Fruit fly (Drosophila melanogaster) whole organism, prepupa: Measurements from ENCODE around the gene CG12011.

Experiments
- Blimp-1 ChIP-seq: fragments of 200-800 bp; sonication (Bioruptor generic); optimal IDR thresholded peaks from 3 replicates; lab custom pipeline; 2017; ENCODE audit warnings: missing biosample characterization, missing genetic modification characterization, mild to moderate bottlenecking, moderate library complexity, missing genetic modification reagents
- CG10631 ChIP-seq: fragments of 200-800 bp; sonication (Bioruptor generic); optimal IDR thresholded peaks from 2 replicates; lab custom pipeline; 2016; ENCODE audit warnings: missing biosample characterization, missing genetic modification characterization
- CG11902 ChIP-seq: fragments of 200-800 bp; sonication (Bioruptor generic); optimal IDR thresholded peaks from 3 replicates; lab custom pipeline; 2016; ENCODE audit warnings: missing biosample characterization, missing genetic modification characterization
- CG1621 ChIP-seq: fragments of 200-800 bp; sonication (Bioruptor generic); optimal IDR thresholded peaks from 3 replicates; lab custom pipeline; 2018; ENCODE audit warnings: missing biosample characterization, mild to moderate bottlenecking, missing genetic modification characterization
- CG31627 ChIP-seq: fragments of 200-800 bp; sonication (Bioruptor generic); optimal IDR thresholded peaks from 3 replicates; lab custom pipeline; 2016; ENCODE audit warnings: missing biosample characterization, missing genetic modification characterization
- CG32006 ChIP-seq: fragments of 200-800 bp; sonication (Bioruptor generic); optimal IDR thresholded peaks from 3 replicates; lab custom pipeline; 2017; ENCODE audit warnings: missing biosample characterization, mild to moderate bottlenecking, missing genetic modification characterization
- CG34406 ChIP-seq: fragments of 200-800 bp; sonication (Bioruptor generic); optimal IDR thresholded peaks from 3 replicates; lab custom pipeline; 2016; ENCODE audit warnings: missing biosample characterization, missing genetic modification characterization
- CG3919 ChIP-seq: fragments of 200-800 bp; sonication (Bioruptor generic); optimal IDR thresholded peaks from 3 replicates; lab custom pipeline; 2016; ENCODE audit warnings: missing biosample characterization, missing genetic modification characterization
- CG6163 ChIP-seq: fragments of 200-800 bp; sonication (Bioruptor generic); IDR thresholded peaks from 3 replicates; pipeline ENCODE4 v1.3.6; 2022; ENCODE audit warnings: missing biosample characterization, missing genetic modification characterization
- CG6792 ChIP-seq: fragments of 200-800 bp; sonication (Bioruptor generic); optimal IDR thresholded peaks from 3 replicates; lab custom pipeline; 2016; ENCODE audit warnings: missing biosample characterization, missing genetic modification characterization
- CG6808 ChIP-seq: fragments of 200-800 bp; sonication (Bioruptor generic); optimal IDR thresholded peaks from 3 replicates; lab custom pipeline; 2017; ENCODE audit warnings: missing biosample characterization, missing genetic modification characterization, mild to moderate bottlenecking, moderate library complexity, missing genetic modification reagents
- CG7368 ChIP-seq: fragments of 200-800 bp; sonication (Bioruptor generic); optimal IDR thresholded peaks from 3 replicates; lab custom pipeline; 2016; ENCODE audit warnings: missing biosample characterization, missing genetic modification characterization
- CG8119 ChIP-seq: fragments of 200-800 bp; sonication (Bioruptor generic); IDR thresholded peaks from 3 replicates; pipeline ENCODE4 v1.3.6; 2022; ENCODE audit warnings: missing biosample characterization, missing genetic modification characterization
- CG8632 ChIP-seq: fragments of 200-800 bp; sonication (Bioruptor generic); optimal IDR thresholded peaks from 3 replicates; lab custom pipeline; 2016; ENCODE audit warnings: missing biosample characterization, missing genetic modification characterization
- Eip75B ChIP-seq: fragments of 200-800 bp; sonication (Bioruptor generic); optimal IDR thresholded peaks from 3 replicates; lab custom pipeline; 2016; ENCODE audit warnings: missing biosample characterization, missing genetic modification characterization
- Eip78C ChIP-seq: fragments of 200-800 bp; sonication (Bioruptor generic); peaks from one replicate; lab custom pipeline; 2016; ENCODE audit warnings: missing biosample characterization, missing genetic modification characterization
- Eip93F ChIP-seq: fragments of 200-800 bp; sonication (Bioruptor generic); optimal IDR thresholded peaks from 2 replicates; lab custom pipeline; 2016; ENCODE audit warnings: missing biosample characterization, mild to moderate bottlenecking, missing genetic modification characterization
- Ets21C ChIP-seq: fragments of 200-800 bp; sonication (Bioruptor generic); optimal IDR thresholded peaks from 3 replicates; lab custom pipeline; 2016; ENCODE audit warnings: missing biosample characterization, missing genetic modification characterization
- Hr39 ChIP-seq: fragments of 200-800 bp; sonication (Bioruptor generic); optimal IDR thresholded peaks from 2 replicates; lab custom pipeline; 2016; ENCODE audit warnings: missing biosample characterization, missing genetic modification characterization
- Hr4 ChIP-seq: fragments of 200-800 bp; sonication (Bioruptor generic); optimal IDR thresholded peaks from 3 replicates; lab custom pipeline; 2016; ENCODE audit warnings: missing biosample characterization, missing genetic modification characterization
- Met ChIP-seq: fragments of 200-800 bp; sonication (Bioruptor generic); optimal IDR thresholded peaks from 3 replicates; lab custom pipeline; 2016; ENCODE audit warnings: missing biosample characterization, missing genetic modification characterization
- Sox102F ChIP-seq: fragments of 200-800 bp; sonication (Bioruptor generic); optimal IDR thresholded peaks from 2 replicates; lab custom pipeline; 2016; ENCODE audit warnings: missing biosample characterization, mild to moderate bottlenecking, missing genetic modification characterization
- Sox14 ChIP-seq: fragments of 200-800 bp; sonication (Bioruptor generic); optimal IDR thresholded peaks from 3 replicates; lab custom pipeline; 2016; ENCODE audit warnings: missing biosample characterization, missing genetic modification characterization
- Sox15 ChIP-seq: fragments of 200-800 bp; sonication (Bioruptor generic); optimal IDR thresholded peaks from 3 replicates; lab custom pipeline; 2016; ENCODE audit warnings: missing biosample characterization, missing genetic modification characterization
- cyc ChIP-seq: fragments of 200-800 bp; sonication (Bioruptor generic); optimal IDR thresholded peaks from 3 replicates; lab custom pipeline; 2016; ENCODE audit warnings: missing biosample characterization, missing genetic modification characterization
- dsx ChIP-seq: fragments of 200-800 bp; optimal IDR thresholded peaks from 3 replicates; lab custom pipeline; 2019; ENCODE audit warnings: missing biosample characterization, mild to moderate bottlenecking, missing genetic modification characterization, moderate library complexity; ENCODE audit not compliant: poor library complexity, severe bottlenecking
- eg ChIP-seq: fragments of 200-800 bp; sonication (Bioruptor generic); IDR thresholded peaks from 3 replicates; pipeline ENCODE4 v1.3.6; 2022; ENCODE audit warnings: missing biosample characterization, missing genetic modification characterization
- esn ChIP-seq: fragments of 200-800 bp; sonication (Bioruptor generic); optimal IDR thresholded peaks from 2 replicates; lab custom pipeline; 2016; ENCODE audit warnings: missing biosample characterization, mild to moderate bottlenecking, missing genetic modification characterization, moderate library complexity
- fd85E ChIP-seq: fragments of 200-800 bp; sonication (Bioruptor generic); optimal IDR thresholded peaks from 3 replicates; lab custom pipeline; 2016; ENCODE audit warnings: missing biosample characterization, missing genetic modification characterization
- fkh ChIP-seq: fragments of 200-800 bp; sonication (Bioruptor generic); optimal IDR thresholded peaks from 3 replicates; lab custom pipeline; 2017; ENCODE audit warnings: missing biosample characterization, mild to moderate bottlenecking, missing genetic modification characterization, moderate library complexity
- lz ChIP-seq: fragments of 200-800 bp; sonication (Bioruptor generic); optimal IDR thresholded peaks from 3 replicates; lab custom pipeline; 2016; ENCODE audit warnings: missing biosample characterization, missing genetic modification characterization
- pdm3 ChIP-seq: fragments of 200-800 bp; sonication (Bioruptor generic); optimal IDR thresholded peaks from 3 replicates; lab custom pipeline; 2016; ENCODE audit warnings: missing biosample characterization, missing genetic modification characterization
- salr ChIP-seq, 2 experiments: fragments of 200-800 bp; sonication (Bioruptor generic); optimal IDR thresholded peaks; 3 replicates each; lab custom pipeline; 2016 to 2018; ENCODE audit warnings: missing biosample characterization in 2 of 2, missing genetic modification characterization in 2 of 2, mild to moderate bottlenecking in 1 of 2
- ss ChIP-seq, 2 experiments: fragments of 200-800 bp; sonication (Bioruptor generic); optimal IDR thresholded peaks; 2 replicates in 1 of 2; 3 replicates in 1 of 2; lab custom pipeline; 2017 to 2018; ENCODE audit warnings: mild to moderate bottlenecking in 2 of 2, missing biosample characterization in 2 of 2, missing genetic modification characterization in 2 of 2, moderate library complexity in 1 of 2
- svp ChIP-seq: fragments of 200-800 bp; sonication (Bioruptor generic); peaks from one replicate; lab custom pipeline; 2016; ENCODE audit warnings: missing biosample characterization, missing genetic modification characterization
- topi ChIP-seq: fragments of 200-800 bp; sonication (Bioruptor generic); optimal IDR thresholded peaks from 3 replicates; lab custom pipeline; 2016; ENCODE audit warnings: missing biosample characterization, missing genetic modification characterization
- vri ChIP-seq: fragments of 200-800 bp; sonication (Bioruptor generic); optimal IDR thresholded peaks from 3 replicates; lab custom pipeline; 2016; ENCODE audit warnings: missing biosample characterization, mild to moderate bottlenecking, missing genetic modification characterization

Gene CG12011

DNA sequence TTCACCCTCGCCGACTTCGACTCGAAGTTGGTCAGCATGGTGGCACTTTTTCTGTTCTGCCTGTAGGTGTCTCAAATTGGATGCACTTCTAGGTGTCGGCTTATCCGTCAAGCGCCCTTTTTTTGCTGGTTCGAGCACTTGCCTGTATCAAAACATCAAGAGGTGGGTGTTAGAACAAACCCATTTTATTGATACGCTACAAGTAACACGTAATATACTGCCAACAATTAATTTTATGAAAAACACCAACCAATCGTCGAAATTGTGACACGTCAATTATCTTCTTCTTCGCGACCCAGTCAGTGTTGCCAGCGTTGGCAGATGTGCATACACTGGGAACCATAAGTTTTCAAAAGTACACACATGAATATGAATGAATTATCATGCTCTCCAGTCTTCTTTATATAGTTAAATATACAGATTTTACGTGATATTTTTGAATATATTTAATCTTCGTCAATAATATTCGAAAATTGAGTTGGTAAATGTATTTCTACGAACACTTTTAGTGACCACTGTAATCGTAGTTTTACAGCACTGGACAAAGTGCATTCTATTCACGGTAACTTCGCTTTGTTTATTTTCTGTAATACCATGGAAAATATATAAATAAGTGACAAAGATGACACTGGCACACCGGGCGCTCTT, 49.4 kb upstream of the CG12011 start, which contains the start of the genes alphaCOP and CG13919 (continued):
- peak; percentile 97 for TF ChIP-seq Hr39 (GFP tag; lab: Kevin White, UChicago)
- TF ChIP-seq eg (GFP tag; lab: Robert Waterston, UW), result peak; percentile 98
- TF ChIP-seq CG11902 (GFP tag; lab: Kevin White, UChicago), result peak; percentile 91
- no peak for TF ChIP-seq fd85E (GFP tag; lab: Kevin White, UChicago)
- peak; percentile 91 for TF ChIP-seq CG6808 (GFP tag; lab: Kevin White, UChicago)
- TF ChIP-seq Sox15 (GFP tag; lab: Kevin White, UChicago), result peak; percentile 97
- peak; percentile 94 for TF ChIP-seq fkh (GFP tag; lab: Kevin White, UChicago)
- peak; percentile 97 for TF ChIP-seq Sox102F
- TF ChIP-seq Met (GFP tag; lab: Kevin White, UChicago), result peak; percentile 98
- TF ChIP-seq CG6163, result peak; percentile 93
- peak; percentile 98 for TF ChIP-seq CG31627 (GFP tag; lab: Kevin White, UChicago)
- TF ChIP-seq CG1621 (tag; lab: Kevin White, UChicago), result peak; percentile 95
- TF ChIP-seq CG10631 (GFP tag; lab: Kevin White, UChicago), result peak; percentile 98
- TF ChIP-seq topi, result peak; percentile 98
- TF ChIP-seq Sox14, result peak; percentile 98
- no peak for TF ChIP-seq Eip93F
- TF ChIP-seq Hr4 (GFP tag; lab: Kevin White, UChicago), result peak; percentile 98

DNA sequence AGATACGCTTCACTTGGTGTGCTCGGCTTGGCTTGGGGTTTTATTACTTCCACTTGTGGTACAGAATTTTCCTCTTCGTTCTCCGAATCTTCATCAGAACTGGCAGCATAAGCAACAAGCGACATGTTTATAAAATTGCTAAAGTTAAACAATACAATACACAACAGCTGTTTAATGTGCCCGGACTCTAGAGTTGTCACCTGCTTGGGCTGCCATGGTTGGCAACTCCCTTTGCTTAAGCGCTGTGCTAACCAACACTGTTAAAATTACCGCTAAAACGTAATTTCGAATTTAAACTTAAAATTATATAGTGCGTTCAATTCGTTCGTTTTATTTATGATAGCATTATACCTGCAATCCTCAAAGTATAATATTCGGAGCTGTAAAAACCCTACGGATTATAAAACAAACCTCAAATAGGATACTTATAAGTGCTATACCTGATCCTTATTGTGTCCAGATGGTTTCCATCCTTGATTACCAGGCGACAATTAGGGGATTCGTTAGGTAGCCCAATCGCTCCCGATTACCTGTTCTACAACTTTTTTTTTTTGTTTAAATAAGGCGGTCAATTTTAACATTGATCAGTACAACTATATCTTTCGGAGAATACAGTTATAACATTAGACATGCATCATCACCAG, 47.0 kb upstream of the CG12011 start, which contains the start of the genes CG17249 and Bro:
CG17249 (minus strand) TSS at position 189 of the 644 bp plus-strand sequence.
Bro (plus strand) TSS at position 594 of the 644 bp plus-strand sequence.
- peak; percentile 13 for TF ChIP-seq CG3919 (GFP tag; lab: Kevin White, UChicago)
- no peak for TF ChIP-seq dsx
- no peak for TF ChIP-seq CG6163
- no peak for TF ChIP-seq Blimp-1 (GFP tag; lab: Kevin White, UChicago)
- no peak for TF ChIP-seq CG7368
- peak; percentile 64 for TF ChIP-seq Sox14
- TF ChIP-seq lz, result peak; percentile 27
- TF ChIP-seq Eip78C, result peak; percentile 34
- TF ChIP-seq Ets21C (GFP tag; lab: Kevin White, UChicago), result no peak
- TF ChIP-seq CG34406 (GFP tag; lab: Kevin White, UChicago), result no peak
- no peak for TF ChIP-seq fd85E (GFP tag; lab: Kevin White, UChicago)
- TF ChIP-seq svp, result no peak
- peak; percentile 29 for TF ChIP-seq esn (GFP tag; lab: Kevin White, UChicago)
- peak; percentile 11 for TF ChIP-seq topi
- TF ChIP-seq CG8632, result no peak
- TF ChIP-seq CG1621 (tag; lab: Kevin White, UChicago), result peak; percentile 78
- TF ChIP-seq CG32006 (GFP tag; lab: Kevin White, UChicago), result no peak
- TF ChIP-seq vri (GFP tag; lab: Kevin White, UChicago), result no peak
- no peak for TF ChIP-seq ss (GFP tag; optimal IDR thresholded peaks at IDR 0.05; lab: Kevin White, UChicago)
- TF ChIP-seq cyc (GFP tag; lab: Kevin White, UChicago), result no peak
- TF ChIP-seq CG31627 (GFP tag; lab: Kevin White, UChicago), result peak; percentile 53
- no peak for TF ChIP-seq CG6792 (GFP tag; lab: Kevin White, UChicago)
- TF ChIP-seq Eip75B, result no peak
- no peak for TF ChIP-seq pdm3
- TF ChIP-seq Eip93F, result no peak
- TF ChIP-seq CG8119 (GFP tag; lab: Robert Waterston, UW), result no peak
- TF ChIP-seq Hr4 (GFP tag; lab: Kevin White, UChicago), result no peak
- TF ChIP-seq salr (GFP tag; optimal IDR thresholded peaks at IDR 0.05; lab: Kevin White, UChicago), result no peak
